Worm (Caenorhabditis elegans): Measurements from ENCODE around the gene T10H4.4.

The T10H4.4 gene

ce11 chrV:15240215-15240614 is 31.9 kb downstream of the T10H4.4 start, which contains the start of gene srw-11:
TSS of gene srw-11 (minus strand) at chrV:15240315.
- no peak for TF ChIP-seq zip-8 (tag; optimal IDR thresholded peaks at IDR 0.05)
- TF ChIP-seq mls-2 (tag; optimal IDR thresholded peaks at IDR 0.05): no peak
- TF ChIP-seq sptf-1 (tag; optimal IDR thresholded peaks at IDR 0.05): no peak
- no peak for TF ChIP-seq lin-13 (tag; optimal IDR thresholded peaks at IDR 0.05)
- TF ChIP-seq lsy-2 (tag; optimal IDR thresholded peaks at IDR 0.05): no peak
- TF ChIP-seq nhr-28 (tag; optimal IDR thresholded peaks at IDR 0.05): no peak
- TF ChIP-seq ceh-83 (GFP tag; optimal IDR thresholded peaks at IDR 0.05): no peak
- no peak for TF ChIP-seq mep-1 (tag; optimal IDR thresholded peaks at IDR 0.05)
- TF ChIP-seq cnd-1 (tag; optimal IDR thresholded peaks at IDR 0.05): no peak
- no peak for TF ChIP-seq nhr-237 (tag; optimal IDR thresholded peaks at IDR 0.05)
- TF ChIP-seq nhr-76 (tag; optimal IDR thresholded peaks at IDR 0.05): no peak
- TF ChIP-seq ceh-43 (GFP tag; optimal IDR thresholded peaks at IDR 0.05): no peak
- TF ChIP-seq ham-2 (GFP tag; optimal IDR thresholded peaks at IDR 0.05): no peak
- no peak for TF ChIP-seq lin-32 (GFP tag; optimal IDR thresholded peaks at IDR 0.05)
- TF ChIP-seq bed-3 (GFP tag; optimal IDR thresholded peaks at IDR 0.05): no peak
- TF ChIP-seq drap-1 (GFP tag; optimal IDR thresholded peaks at IDR 0.05): no peak
- TF ChIP-seq mab-5 (tag; optimal IDR thresholded peaks at IDR 0.05): no peak
- TF ChIP-seq flh-1 (GFP tag; optimal IDR thresholded peaks at IDR 0.05): no peak
- TF ChIP-seq elt-3 (tag; optimal IDR thresholded peaks at IDR 0.05): no peak
- no peak for TF ChIP-seq ztf-11 (tag; optimal IDR thresholded peaks at IDR 0.05)

ce11 chrV:15238552-15238951 is 33.6 kb downstream of the T10H4.4 start, which contains the start of gene srw-12:
TSS of gene srw-12 (minus strand) at chrV:15238652.
- no peak for TF ChIP-seq nhr-2 (tag; optimal IDR thresholded peaks at IDR 0.05)
- no peak for TF ChIP-seq pha-4 (tag; optimal IDR thresholded peaks at IDR 0.05)
- no peak for TF ChIP-seq lin-13 (tag; optimal IDR thresholded peaks at IDR 0.05)
- no peak for TF ChIP-seq blmp-1 (tag; optimal IDR thresholded peaks at IDR 0.05)
- TF ChIP-seq ham-2 (GFP tag; optimal IDR thresholded peaks at IDR 0.05): no peak
- no peak for TF ChIP-seq ztf-11 (tag; optimal IDR thresholded peaks at IDR 0.05)
- TF ChIP-seq sptf-1 (tag; optimal IDR thresholded peaks at IDR 0.05): no peak
- TF ChIP-seq drap-1 (GFP tag; optimal IDR thresholded peaks at IDR 0.05): no peak
- no peak for TF ChIP-seq elt-1 (tag; optimal IDR thresholded peaks at IDR 0.05; ENCODE audit: borderline replicate concordance, insufficient read depth)
- TF ChIP-seq snpc-4 (tag; optimal IDR thresholded peaks at IDR 0.05): no peak
- no peak for TF ChIP-seq bed-3 (GFP tag; optimal IDR thresholded peaks at IDR 0.05)
- TF ChIP-seq sem-2 (GFP tag; optimal IDR thresholded peaks at IDR 0.05): no peak
- no peak for TF ChIP-seq mab-5 (tag; optimal IDR thresholded peaks at IDR 0.05)
- TF ChIP-seq lin-32 (GFP tag; optimal IDR thresholded peaks at IDR 0.05): no peak
- TF ChIP-seq ceh-43 (GFP tag; optimal IDR thresholded peaks at IDR 0.05): no peak
- no peak for TF ChIP-seq nhr-237 (tag; optimal IDR thresholded peaks at IDR 0.05)
- no peak for TF ChIP-seq ceh-39 (tag; optimal IDR thresholded peaks at IDR 0.05)
- no peak for TF ChIP-seq zip-8 (tag; optimal IDR thresholded peaks at IDR 0.05)
- no peak for TF ChIP-seq unc-120 (tag; optimal IDR thresholded peaks at IDR 0.05; ENCODE audit: poor library complexity, severe bottlenecking)

DNA sequence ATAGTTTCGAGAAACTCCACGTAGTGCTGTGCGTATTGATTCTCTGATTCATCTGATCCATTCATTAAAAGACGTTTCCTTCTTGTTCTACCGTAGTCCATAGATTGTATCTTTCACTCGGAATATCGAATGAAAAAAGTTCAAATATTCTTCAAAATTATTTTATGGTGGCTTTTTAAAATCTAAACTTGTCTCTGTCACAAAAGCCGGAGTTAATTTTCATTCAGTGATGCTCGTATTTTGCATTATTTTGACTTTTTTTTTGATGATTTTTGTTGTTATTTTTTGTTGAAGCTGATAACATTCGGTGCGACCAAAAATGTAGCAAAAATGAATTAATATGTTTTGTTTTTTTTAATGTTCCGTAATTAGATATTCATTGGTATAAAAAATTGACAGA is 36.5 kb downstream of the T10H4.4 start, which contains the start of gene nhr-164:
nhr-164 (minus strand) TSS at position 101 of the 400 bp plus-strand sequence.
- TF ChIP-seq hlh-1 (tag; optimal IDR thresholded peaks at IDR 0.05) (no peak), flh-1 (GFP tag; optimal IDR thresholded peaks at IDR 0.05) (no peak), ces-1 (GFP tag; optimal IDR thresholded peaks at IDR 0.05) (no peak), lsy-2 (tag; optimal IDR thresholded peaks at IDR 0.05) (no peak), elt-1 (tag; optimal IDR thresholded peaks at IDR 0.05; ENCODE audit: borderline replicate concordance, insufficient read depth) (no peak), mls-2 (tag; optimal IDR thresholded peaks at IDR 0.05) (no peak), tbx-8 (GFP tag; optimal IDR thresholded peaks at IDR 0.05) (no peak), unc-120 (tag; optimal IDR thresholded peaks at IDR 0.05; ENCODE audit: poor library complexity, severe bottlenecking) (no peak), snpc-4 (tag; optimal IDR thresholded peaks at IDR 0.05) (no peak), ceh-83 (GFP tag; optimal IDR thresholded peaks at IDR 0.05) (no peak), M03D4.4 (tag; optimal IDR thresholded peaks at IDR 0.05) (no peak), mab-5 (tag; optimal IDR thresholded peaks at IDR 0.05) (no peak), sem-2 (GFP tag; optimal IDR thresholded peaks at IDR 0.05) (no peak), ceh-39 (tag; optimal IDR thresholded peaks at IDR 0.05) (no peak), unc-62 (GFP tag; optimal IDR thresholded peaks at IDR 0.05) (no peak), ham-2 (GFP tag; optimal IDR thresholded peaks at IDR 0.05) (no peak), nhr-28 (tag; optimal IDR thresholded peaks at IDR 0.05) (no peak), blmp-1 (tag; optimal IDR thresholded peaks at IDR 0.05) (no peak), bed-3 (GFP tag; optimal IDR thresholded peaks at IDR 0.05) (no peak)

DNA sequence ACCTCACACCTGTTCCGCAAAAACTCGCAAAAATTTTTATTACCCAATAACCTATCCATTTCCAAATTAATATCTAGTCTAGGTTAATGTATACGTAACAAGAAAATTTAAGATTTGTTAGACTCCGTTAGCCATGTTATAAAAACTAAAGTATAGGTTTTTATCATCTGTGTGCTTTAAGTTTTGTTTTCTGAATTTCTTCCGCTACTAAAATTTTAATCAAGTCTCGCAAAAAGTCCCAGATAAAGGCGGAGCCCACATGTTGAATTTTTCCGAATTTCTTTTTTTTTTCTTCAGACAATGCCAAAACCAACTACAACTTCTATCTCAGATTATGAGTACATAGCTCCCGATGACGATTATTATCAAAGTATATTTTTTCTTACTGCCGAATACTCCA is 40.0 kb downstream of the T10H4.4 start, which contains the start of gene srw-13:
srw-13 (plus strand) TSS at position 301 of the 400 bp plus-strand sequence.
- TF ChIP-seq nhr-76 (tag; optimal IDR thresholded peaks at IDR 0.05) (no peak), tbx-8 (GFP tag; optimal IDR thresholded peaks at IDR 0.05) (no peak), ham-2 (GFP tag; optimal IDR thresholded peaks at IDR 0.05) (no peak), ceh-83 (GFP tag; optimal IDR thresholded peaks at IDR 0.05) (no peak), lsy-2 (tag; optimal IDR thresholded peaks at IDR 0.05) (no peak), mls-2 (tag; optimal IDR thresholded peaks at IDR 0.05) (no peak), sem-2 (GFP tag; optimal IDR thresholded peaks at IDR 0.05) (no peak), nhr-12 (tag; optimal IDR thresholded peaks at IDR 0.05) (no peak), nhr-237 (tag; optimal IDR thresholded peaks at IDR 0.05) (no peak), flh-1 (GFP tag; optimal IDR thresholded peaks at IDR 0.05) (no peak), elt-3 (tag; optimal IDR thresholded peaks at IDR 0.05) (no peak), ceh-39 (tag; optimal IDR thresholded peaks at IDR 0.05) (no peak), ceh-43 (GFP tag; optimal IDR thresholded peaks at IDR 0.05) (no peak), elt-1 (tag; optimal IDR thresholded peaks at IDR 0.05; ENCODE audit: borderline replicate concordance, insufficient read depth) (no peak), bed-3 (GFP tag; optimal IDR thresholded peaks at IDR 0.05) (no peak), lin-13 (tag; optimal IDR thresholded peaks at IDR 0.05) (no peak)
